Fruit fly (Drosophila melanogaster) whole organism, adult: Measurements from ENCODE around the gene CG14331.
A peak's percentile ranks its signal among the peaks of the same experiment; 100 is the strongest.

Source experiments
- CG11617 ChIP-seq: fragments of 200-800 bp; sonication (Bioruptor generic); optimal IDR thresholded peaks from 2 replicates; lab custom pipeline; 2017; ENCODE audit warnings: mild to moderate bottlenecking, missing biosample characterization, missing genetic modification reagents, missing genetic modification characterization
- CG12768 ChIP-seq: fragments of 200-800 bp; sonication (Bioruptor generic); optimal IDR thresholded peaks from 2 replicates; lab custom pipeline; 2017; ENCODE audit warnings: missing biosample characterization, missing genetic modification characterization, mild to moderate bottlenecking, moderate library complexity, missing genetic modification reagents
- CG14711 ChIP-seq: fragments of 200-800 bp; sonication (Bioruptor generic); optimal IDR thresholded peaks from 2 replicates; lab custom pipeline; 2018; ENCODE audit warnings: missing biosample characterization, mild to moderate bottlenecking, missing genetic modification characterization, moderate library complexity
- CG1620 ChIP-seq: fragments of 200-800 bp; sonication (Bioruptor generic); optimal IDR thresholded peaks from 2 replicates; lab custom pipeline; 2016; ENCODE audit warnings: missing biosample characterization, missing genetic modification characterization
- CG33017 ChIP-seq: fragments of 200-800 bp; sonication (Bioruptor generic); optimal IDR thresholded peaks from 2 replicates; lab custom pipeline; 2018; ENCODE audit warnings: missing biosample characterization, mild to moderate bottlenecking, missing genetic modification characterization, moderate library complexity
- CG5204 ChIP-seq: fragments of 200-800 bp; sonication (Bioruptor generic); optimal IDR thresholded peaks from 2 replicates; lab custom pipeline; 2016; ENCODE audit warnings: missing biosample characterization, missing genetic modification characterization
- CG7045 ChIP-seq: fragments of 200-800 bp; sonication (Bioruptor generic); optimal IDR thresholded peaks from 2 replicates; lab custom pipeline; 2017; ENCODE audit warnings: missing biosample characterization, mild to moderate bottlenecking, missing genetic modification characterization
- CG7101 ChIP-seq: fragments of 200-800 bp; sonication (Bioruptor generic); optimal IDR thresholded peaks from 2 replicates; lab custom pipeline; 2018; ENCODE audit warnings: missing biosample characterization, mild to moderate bottlenecking, missing genetic modification characterization, moderate library complexity
- Clk ChIP-seq: fragments of 200-800 bp; sonication (Bioruptor generic); optimal IDR thresholded peaks from 2 replicates; lab custom pipeline; 2017; ENCODE audit warnings: missing biosample characterization, missing genetic modification characterization
- Crg-1 ChIP-seq: fragments of 200-800 bp; sonication (Bioruptor generic); optimal IDR thresholded peaks from 2 replicates; lab custom pipeline; 2016; ENCODE audit warnings: missing biosample characterization, missing genetic modification characterization
- Hr96 ChIP-seq: fragments of 200-800 bp; sonication (Bioruptor generic); optimal IDR thresholded peaks from 2 replicates; lab custom pipeline; 2016; ENCODE audit warnings: missing biosample characterization, missing genetic modification characterization
- Mnt ChIP-seq: fragments of 200-800 bp; sonication (Bioruptor generic); optimal IDR thresholded peaks from 2 replicates; lab custom pipeline; 2016; ENCODE audit warnings: missing biosample characterization, mild to moderate bottlenecking, missing genetic modification characterization
- bab1 ChIP-seq: fragments of 200-800 bp; sonication (Bioruptor generic); optimal IDR thresholded peaks from 3 replicates; lab custom pipeline; 2019; ENCODE audit warnings: missing biosample characterization, mild to moderate bottlenecking, missing genetic modification characterization, moderate library complexity
- cic ChIP-seq: fragments of 200-800 bp; sonication (Bioruptor generic); optimal IDR thresholded peaks from 2 replicates; lab custom pipeline; 2017; ENCODE audit warnings: missing biosample characterization, mild to moderate bottlenecking, missing genetic modification characterization, moderate library complexity
- cnc ChIP-seq, 2 experiments: fragments of >200 bp; optimal IDR thresholded peaks; 2 replicates each; lab custom pipeline; 2017
- kay ChIP-seq: fragments of 200-800 bp; sonication (Bioruptor generic); peaks from one replicate; lab custom pipeline; 2016; ENCODE audit warnings: missing biosample characterization, missing genetic modification characterization, borderline replicate concordance
- ovo ChIP-seq: fragments of 200-800 bp; sonication (Bioruptor generic); optimal IDR thresholded peaks from 2 replicates; lab custom pipeline; 2016; ENCODE audit warnings: missing biosample characterization, missing genetic modification characterization
- pad ChIP-seq: fragments of 200-800 bp; sonication (Bioruptor generic); optimal IDR thresholded peaks from 3 replicates; lab custom pipeline; 2017; ENCODE audit warnings: missing biosample characterization, missing genetic modification characterization, mild to moderate bottlenecking, moderate library complexity, missing genetic modification reagents
- tj ChIP-seq: fragments of 200-800 bp; sonication (Bioruptor generic); optimal IDR thresholded peaks from 3 replicates; lab custom pipeline; 2017; ENCODE audit warnings: missing biosample characterization, mild to moderate bottlenecking, missing genetic modification characterization, moderate library complexity
- toe ChIP-seq: fragments of 200-800 bp; sonication (Bioruptor generic); optimal IDR thresholded peaks from 2 replicates; lab custom pipeline; 2016; ENCODE audit warnings: missing biosample characterization, missing genetic modification characterization

Gene CG14331

dm6 chr3R:17434330-17434729, 6.2 kb downstream of the CG14331 start, which contains the start of gene CG44090:
Gene CG44090 (minus strand): TSS chr3R:17434430.
- TF ChIP-seq kay (GFP tag; lab: Kevin White, UChicago): peak; percentile 36
- TF ChIP-seq pad (GFP tag; lab: Kevin White, UChicago): no peak
- no peak for TF ChIP-seq CG14711 (tag; lab: Kevin White, UChicago)
- no peak for TF ChIP-seq Crg-1 (GFP tag; lab: Kevin White, UChicago)
- no peak for TF ChIP-seq Hr96 (GFP tag; lab: Kevin White, UChicago)

dm6 chr3R:17433117-17433516, 7.4 kb downstream of the CG14331 start:
- TF ChIP-seq Clk (GFP tag; lab: Kevin White, UChicago) (no peak), Hr96 (GFP tag; lab: Kevin White, UChicago) (no peak), pad (GFP tag; lab: Kevin White, UChicago) (no peak), CG12768 (GFP tag; lab: Kevin White, UChicago) (no peak)

dm6 chr3R:17430481-17430880, 10.0 kb downstream of the CG14331 start:
- TF ChIP-seq ovo (GFP tag; lab: Kevin White, UChicago): no peak
- TF ChIP-seq Crg-1 (GFP tag; lab: Kevin White, UChicago): no peak
- TF ChIP-seq cnc (optimal IDR thresholded peaks at IDR 0.05; lab: Kevin White, UChicago): no peak
- no peak for TF ChIP-seq kay (GFP tag; lab: Kevin White, UChicago)
- no peak for TF ChIP-seq tj (GFP tag; lab: Kevin White, UChicago)
- TF ChIP-seq CG7045 (GFP tag; lab: Kevin White, UChicago): no peak
- no peak for TF ChIP-seq CG5204
- no peak for TF ChIP-seq bab1 (GFP tag; lab: Kevin White, UChicago)
- TF ChIP-seq Clk (GFP tag; lab: Kevin White, UChicago): no peak
- no peak for TF ChIP-seq CG11617 (GFP tag; lab: Kevin White, UChicago)
- TF ChIP-seq CG33017 (tag; lab: Kevin White, UChicago): no peak

dm6 chr3R:17426265-17426664, 14.3 kb downstream of the CG14331 start:
- TF ChIP-seq Crg-1 (GFP tag; lab: Kevin White, UChicago) (no peak), cnc (optimal IDR thresholded peaks at IDR 0.05; lab: Kevin White, UChicago) (no peak), CG12768 (GFP tag; lab: Kevin White, UChicago) (no peak), CG33017 (tag; lab: Kevin White, UChicago) (no peak), cic (GFP tag; lab: Kevin White, UChicago) (no peak), CG5204 (no peak), Hr96 (GFP tag; lab: Kevin White, UChicago) (no peak), CG1620 (GFP tag; lab: Kevin White, UChicago) (no peak), bab1 (GFP tag; lab: Kevin White, UChicago) (no peak), Mnt (GFP tag; lab: Kevin White, UChicago) (no peak), toe (no peak), Clk (GFP tag; lab: Kevin White, UChicago) (no peak), ovo (GFP tag; lab: Kevin White, UChicago) (no peak), CG11617 (GFP tag; lab: Kevin White, UChicago) (no peak), tj (GFP tag; lab: Kevin White, UChicago) (no peak), CG7101 (no peak), kay (GFP tag; lab: Kevin White, UChicago) (no peak)

dm6 chr3R:17425417-17425915, 15.1 kb downstream of the CG14331 start, which contains the start of gene cysu:
Gene cysu (plus strand): TSS chr3R:17425768.
- TF ChIP-seq pad (GFP tag; lab: Kevin White, UChicago) (no peak), CG12768 (GFP tag; lab: Kevin White, UChicago) (no peak), CG14711 (tag; lab: Kevin White, UChicago) (no peak), CG7045 (GFP tag; lab: Kevin White, UChicago) (no peak), toe (no peak)

- no peak for TF ChIP-seq Crg-1 (GFP tag; lab: Kevin White, UChicago)
- no peak for TF ChIP-seq cnc (optimal IDR thresholded peaks at IDR 0.05; lab: Kevin White, UChicago)
These were observed 18.4 kb downstream of the CG14331 start, which contains the start of gene CG14332 for dm6 chr3R:17422102-17422501. Gene CG14332 (minus strand): TSS chr3R:17422202.

- no peak for TF ChIP-seq ovo (GFP tag; lab: Kevin White, UChicago)
- no peak for TF ChIP-seq CG7101
- TF ChIP-seq Crg-1 (GFP tag; lab: Kevin White, UChicago): no peak
- TF ChIP-seq CG11617 (GFP tag; lab: Kevin White, UChicago): no peak
- TF ChIP-seq CG33017 (tag; lab: Kevin White, UChicago): no peak
- no peak for TF ChIP-seq CG12768 (GFP tag; lab: Kevin White, UChicago)
- TF ChIP-seq CG14711 (tag; lab: Kevin White, UChicago): no peak
- TF ChIP-seq tj (GFP tag; lab: Kevin White, UChicago): no peak
- TF ChIP-seq pad (GFP tag; lab: Kevin White, UChicago): no peak
These were observed 20.2 kb downstream of the CG14331 start, which contains the start of gene CG42835 for dm6 chr3R:17420338-17420737. Gene CG42835 (plus strand): TSS chr3R:17420638.
